Worm (Caenorhabditis elegans): ENCODE data around the gene srw-72.

ce11 chrV:17500055-17500454, 33.2 kb downstream of the srw-72 start:
- TF ChIP-seq flt-1 (GFP tag; IDR thresholded peaks at IDR 0.05) (no peak), F13C5.2 (tag; optimal IDR thresholded peaks at IDR 0.05) (no peak), hmg-4 (GFP tag; optimal IDR thresholded peaks at IDR 0.05) (no peak), aly-1 (tag; optimal IDR thresholded peaks at IDR 0.05) (no peak), tbx-11 (GFP tag; IDR thresholded peaks at IDR 0.05) (no peak), ama-1 (optimal IDR thresholded peaks at IDR 0.05) (no peak), pes-1 (GFP tag; IDR thresholded peaks at IDR 0.05) (no peak), scrt-1 (GFP tag; IDR thresholded peaks at IDR 0.05) (no peak), ceh-13 (GFP tag; optimal IDR thresholded peaks at IDR 0.05) (no peak), ets-7 (tag; optimal IDR thresholded peaks at IDR 0.05) (no peak), tbx-37 (GFP tag; conservative IDR thresholded peaks at IDR 0.05) (no peak), sea-1 (GFP tag; conservative IDR thresholded peaks at IDR 0.05) (no peak)

All from whole organism, early embryonic.